Worm (Caenorhabditis elegans): Measurements from ENCODE around the gene ceh-1.

Gene ceh-1

ce11 chrX:4615034-4615433, 38.9 kb downstream of the ceh-1 start:
- no peak for TF ChIP-seq eyg-1 (tag; optimal IDR thresholded peaks at IDR 0.05)
- TF ChIP-seq unc-55 (GFP tag; optimal IDR thresholded peaks at IDR 0.05): no peak
- no peak for TF ChIP-seq nhr-11 (tag; optimal IDR thresholded peaks at IDR 0.05)
- TF ChIP-seq rnt-1 (tag; optimal IDR thresholded peaks at IDR 0.05): no peak
- TF ChIP-seq elt-4 (tag; optimal IDR thresholded peaks at IDR 0.05): no peak
- no peak for TF ChIP-seq fkh-6 (tag; optimal IDR thresholded peaks at IDR 0.05)
- TF ChIP-seq hlh-15 (tag; optimal IDR thresholded peaks at IDR 0.05): no peak
- TF ChIP-seq che-1 (tag; optimal IDR thresholded peaks at IDR 0.05): no peak
- no peak for TF ChIP-seq ceh-45 (GFP tag; IDR thresholded peaks at IDR 0.05)
- TF ChIP-seq pax-1 (tag; optimal IDR thresholded peaks at IDR 0.05): no peak
- no peak for TF ChIP-seq tbx-7 (tag; optimal IDR thresholded peaks at IDR 0.05)

- TF ChIP-seq che-1 (tag; optimal IDR thresholded peaks at IDR 0.05) (no peak), pat-9 (tag; optimal IDR thresholded peaks at IDR 0.05) (no peak), pax-1 (tag; optimal IDR thresholded peaks at IDR 0.05) (no peak), hlh-8 (tag; optimal IDR thresholded peaks at IDR 0.05) (no peak), fkh-10 (GFP tag; optimal IDR thresholded peaks at IDR 0.05) (no peak), nhr-232 (tag; optimal IDR thresholded peaks at IDR 0.05) (no peak), eyg-1 (tag; optimal IDR thresholded peaks at IDR 0.05) (no peak), syd-9 (tag; optimal IDR thresholded peaks at IDR 0.05) (no peak), pqm-1 (tag; optimal IDR thresholded peaks at IDR 0.05) (no peak), K09A11.1 (tag; optimal IDR thresholded peaks at IDR 0.05; ENCODE audit: insufficient read depth) (no peak), ceh-6 (GFP tag; optimal IDR thresholded peaks at IDR 0.05) (no peak), ceh-31 (tag; optimal IDR thresholded peaks at IDR 0.05) (no peak), tbx-7 (tag; optimal IDR thresholded peaks at IDR 0.05) (no peak), Y22D7AL.16 (tag; optimal IDR thresholded peaks at IDR 0.05) (no peak), pha-2 (tag; optimal IDR thresholded peaks at IDR 0.05) (no peak), fax-1 (tag; optimal IDR thresholded peaks at IDR 0.05) (no peak), ref-2 (tag; optimal IDR thresholded peaks at IDR 0.05) (no peak), ceh-18 (tag; optimal IDR thresholded peaks at IDR 0.05) (no peak), unc-86 (tag; optimal IDR thresholded peaks at IDR 0.05) (no peak), mec-3 (tag; optimal IDR thresholded peaks at IDR 0.05; ENCODE audit: borderline replicate concordance) (no peak)
These were observed 44.3 kb downstream of the ceh-1 start for ce11 chrX:4609635-4610034.

ce11 chrX:4607300-4607699, 46.7 kb downstream of the ceh-1 start:
- TF ChIP-seq Y22D7AL.16 (tag; optimal IDR thresholded peaks at IDR 0.05) (no peak), ama-1 (optimal IDR thresholded peaks at IDR 0.05) (no peak), pros-1 (tag; optimal IDR thresholded peaks at IDR 0.05) (no peak), hlh-13 (GFP tag; optimal IDR thresholded peaks at IDR 0.05) (no peak), ceh-2 (tag; optimal IDR thresholded peaks at IDR 0.05) (no peak), ceh-9 (tag; optimal IDR thresholded peaks at IDR 0.05) (no peak), K09A11.1 (tag; optimal IDR thresholded peaks at IDR 0.05; ENCODE audit: insufficient read depth) (no peak), sox-4 (tag; optimal IDR thresholded peaks at IDR 0.05) (no peak), hlh-30 (tag; optimal IDR thresholded peaks at IDR 0.05; ENCODE audit: insufficient read depth) (no peak), unc-86 (tag; optimal IDR thresholded peaks at IDR 0.05) (no peak), pax-1 (tag; optimal IDR thresholded peaks at IDR 0.05) (no peak), dve-1 (tag; optimal IDR thresholded peaks at IDR 0.05) (no peak), ceh-48 (tag; optimal IDR thresholded peaks at IDR 0.05) (no peak)

- TF ChIP-seq ceh-19 (GFP tag; optimal IDR thresholded peaks at IDR 0.05) (peak; percentile 85), F13H6.1 (tag; optimal IDR thresholded peaks at IDR 0.05) (peak; percentile 39), ref-2 (tag; optimal IDR thresholded peaks at IDR 0.05) (peak; percentile 54), pha-2 (tag; optimal IDR thresholded peaks at IDR 0.05) (peak; percentile 72), ceh-2 (tag; optimal IDR thresholded peaks at IDR 0.05) (peak; percentile 32), gmeb-2 (tag; optimal IDR thresholded peaks at IDR 0.05) (peak; percentile 73), sox-4 (tag; optimal IDR thresholded peaks at IDR 0.05) (peak; percentile 73), hlh-13 (GFP tag; optimal IDR thresholded peaks at IDR 0.05) (peak; percentile 9), ztf-16 (tag; optimal IDR thresholded peaks at IDR 0.05) (peak; percentile 57), ceh-6 (GFP tag; optimal IDR thresholded peaks at IDR 0.05) (peak; percentile 80), nfya-1 (tag; optimal IDR thresholded peaks at IDR 0.05) (peak; percentile 48), ceh-31 (tag; optimal IDR thresholded peaks at IDR 0.05) (peak; percentile 70), ceh-48 (tag; optimal IDR thresholded peaks at IDR 0.05) (peak; percentile 32), ceh-24 (tag; optimal IDR thresholded peaks at IDR 0.05) (peak; percentile 37), pat-9 (tag; optimal IDR thresholded peaks at IDR 0.05) (peak; percentile 86), rnt-1 (tag; optimal IDR thresholded peaks at IDR 0.05) (peak; percentile 56), C38D4.7 (GFP tag; optimal IDR thresholded peaks at IDR 0.05) (peak; percentile 63), lin-11 (tag; optimal IDR thresholded peaks at IDR 0.05) (peak; percentile 51), ceh-45 (GFP tag; IDR thresholded peaks at IDR 0.05) (0 out of 2 replicates have a peak, but pooled peaks have one; percentile 41), T23F11.4 (GFP tag; optimal IDR thresholded peaks at IDR 0.05) (peak; percentile 87), K02D7.2 (tag; optimal IDR thresholded peaks at IDR 0.05) (peak; percentile 36)
These were observed 47.5 kb downstream of the ceh-1 start for ce11 chrX:4606389-4606880.

Measured in whole organism, late embryonic.